Fruit fly (Drosophila melanogaster): ENCODE data around the gene robo2.

DNA sequence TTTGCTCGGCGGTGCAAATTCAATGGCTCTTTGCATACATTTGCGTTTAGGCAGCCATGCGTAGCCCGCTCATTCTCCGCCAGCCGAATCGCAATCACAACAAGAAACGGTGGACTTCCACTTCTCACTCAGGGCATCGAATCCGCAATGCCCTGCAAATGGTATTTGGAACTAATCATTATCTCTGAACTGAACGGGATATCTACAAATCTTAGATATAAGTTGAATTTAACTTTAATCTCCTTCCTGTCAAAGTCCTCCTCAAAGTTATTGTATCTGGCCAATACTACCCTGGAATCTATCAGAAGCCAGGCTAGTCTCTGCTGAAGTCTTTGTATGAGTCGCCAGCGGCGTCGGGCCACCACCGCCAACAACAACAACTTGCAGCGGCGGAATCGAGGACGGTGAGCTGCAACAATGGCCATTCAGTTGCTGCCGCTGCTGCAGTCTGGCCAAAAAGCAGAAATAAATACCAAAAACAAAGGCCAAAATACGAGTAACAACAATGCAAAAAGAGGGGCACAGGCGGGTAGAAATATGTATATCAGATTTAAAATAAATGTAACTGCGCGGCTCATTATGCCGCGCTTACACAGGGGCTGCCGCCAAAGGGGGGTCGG lies 38.4 kb upstream of the robo2 start:
- TF ChIP-seq toe (GFP tag; optimal IDR thresholded peaks at IDR 0.05) (no peak), bab1 (GFP tag; optimal IDR thresholded peaks at IDR 0.05) (no peak), kay (GFP tag; ENCODE audit: borderline replicate concordance) (no peak), CG33017 (tag; optimal IDR thresholded peaks at IDR 0.05) (no peak), CG11617 (GFP tag; optimal IDR thresholded peaks at IDR 0.05) (no peak), CG12768 (GFP tag; optimal IDR thresholded peaks at IDR 0.05) (no peak), CG7101 (tag; optimal IDR thresholded peaks at IDR 0.05) (no peak), CG7045 (GFP tag; optimal IDR thresholded peaks at IDR 0.05) (no peak), pad (GFP tag; optimal IDR thresholded peaks at IDR 0.05) (no peak)

All from whole organism, adult.